Worm (Caenorhabditis elegans): Measurements from ENCODE around the gene ced-10.

ced-10 gene

ce11 chrIV:3514467-3514866 lies 5.1 kb upstream of the ced-10 start, which contains the start of gene tsg-101:
tsg-101 (minus strand) TSS chrIV:3514567.
- TF ChIP-seq ceh-90 (tag; optimal IDR thresholded peaks at IDR 0.05): no peak
- TF ChIP-seq ztf-11 (tag; optimal IDR thresholded peaks at IDR 0.05): no peak

- no peak for TF ChIP-seq elt-2 (tag; optimal IDR thresholded peaks at IDR 0.05)
- TF ChIP-seq ceh-8 (GFP tag; optimal IDR thresholded peaks at IDR 0.05): no peak
- TF ChIP-seq unc-130 (tag; optimal IDR thresholded peaks at IDR 0.05): no peak
- no peak for TF ChIP-seq nhr-84 (tag; optimal IDR thresholded peaks at IDR 0.05)
- TF ChIP-seq fkh-4 (tag; optimal IDR thresholded peaks at IDR 0.05; ENCODE audit: borderline replicate concordance): no peak
- TF ChIP-seq tbx-2 (tag; optimal IDR thresholded peaks at IDR 0.05): no peak
- TF ChIP-seq nhr-19 (GFP tag; conservative IDR thresholded peaks at IDR 0.05): 0 out of 2 replicates have a peak, but pooled peaks have one; percentile 20
- no peak for TF ChIP-seq nhr-47 (tag; optimal IDR thresholded peaks at IDR 0.05)
- TF ChIP-seq efl-1 (optimal IDR thresholded peaks at IDR 0.05): peak in 1 of 2 experiments; percentile 11
- TF ChIP-seq efl-1 (GFP tag; optimal IDR thresholded peaks at IDR 0.05 in 1 of 2): peak in 1 of 2 experiments; percentile 61
- no peak for TF ChIP-seq lsy-2 (tag; optimal IDR thresholded peaks at IDR 0.05)
- no peak for TF ChIP-seq pax-3 (tag; optimal IDR thresholded peaks at IDR 0.05)
- TF ChIP-seq ets-5 (GFP tag; IDR thresholded peaks at IDR 0.05): no peak
These were observed 3.4 kb downstream of the ced-10 start for ce11 chrIV:3505940-3506339.

ce11 chrIV:3504144-3504543 lies 5.2 kb downstream of the ced-10 start, which contains the start of gene srz-83:
srz-83 (plus strand) TSS chrIV:3504444.
- TF ChIP-seq ceh-63 (GFP tag; optimal IDR thresholded peaks at IDR 0.05) (no peak), alr-1 (tag; optimal IDR thresholded peaks at IDR 0.05; ENCODE audit: borderline replicate concordance) (no peak), skn-1 (tag; optimal IDR thresholded peaks at IDR 0.05) (no peak), grh-1 (GFP tag; IDR thresholded peaks at IDR 0.05) (no peak), Y116A8C.19 (tag; optimal IDR thresholded peaks at IDR 0.05; ENCODE audit: borderline replicate concordance) (no peak), ces-1 (GFP tag; optimal IDR thresholded peaks at IDR 0.05) (no peak), nhr-19 (GFP tag; conservative IDR thresholded peaks at IDR 0.05) (no peak), rnt-1 (tag; optimal IDR thresholded peaks at IDR 0.05) (no peak), mep-1 (tag; optimal IDR thresholded peaks at IDR 0.05) (no peak), hlh-17 (GFP tag; optimal IDR thresholded peaks at IDR 0.05; ENCODE audit: borderline replicate concordance) (no peak), lin-13 (GFP tag; optimal IDR thresholded peaks at IDR 0.05) (no peak), snu-23 (GFP tag; optimal IDR thresholded peaks at IDR 0.05) (no peak), lsy-2 (tag; optimal IDR thresholded peaks at IDR 0.05) (no peak), lin-14 (GFP tag; optimal IDR thresholded peaks at IDR 0.05) (no peak)

ce11 chrIV:3501981-3502736 lies 7.2 kb downstream of the ced-10 start:
- TF ChIP-seq nhr-47 (tag; optimal IDR thresholded peaks at IDR 0.05) (no peak), xbp-1 (tag; optimal IDR thresholded peaks at IDR 0.05) (no peak), mef-2 (tag; optimal IDR thresholded peaks at IDR 0.05) (no peak), ceh-63 (GFP tag; optimal IDR thresholded peaks at IDR 0.05) (no peak), nhr-90 (tag; optimal IDR thresholded peaks at IDR 0.05; ENCODE audit: poor library complexity) (no peak)

ce11 chrIV:3497909-3498308 lies 11.4 kb downstream of the ced-10 start, which contains the start of gene ceh-53:
ceh-53 (plus strand) TSS chrIV:3498209.
- TF ChIP-seq snu-23 (GFP tag; optimal IDR thresholded peaks at IDR 0.05) (no peak), nhr-237 (tag; optimal IDR thresholded peaks at IDR 0.05) (no peak), nhr-85 (tag) (no peak), pqm-1 (tag; optimal IDR thresholded peaks at IDR 0.05) (no peak), nhr-12 (tag; optimal IDR thresholded peaks at IDR 0.05) (no peak), efl-3 (GFP tag; optimal IDR thresholded peaks at IDR 0.05) (no peak), efl-1 (optimal IDR thresholded peaks at IDR 0.05) (no peak), efl-1 (GFP tag; optimal IDR thresholded peaks at IDR 0.05 in 1 of 2) (no peak)
